Worm (Caenorhabditis elegans) whole organism, midembryonic: ENCODE measurements around the gene pho-7.

Experiments used
- T22C8.4 ChIP-seq: fragments of 200-800 bp; sonication (Bioruptor generic); IDR thresholded peaks from 2 replicates; pipeline ENCODE4 v1.3.6; 2022; ENCODE audit warnings: missing genetic modification characterization, missing compliant biosample characterization
- cog-1 ChIP-seq: sonication (generic microtip); optimal IDR thresholded peaks from 2 replicates; lab custom pipeline; 2016; ENCODE audit warnings: missing genetic modification characterization, missing compliant biosample characterization
- flt-1 ChIP-seq: fragments of 200-800 bp; sonication (Bioruptor generic); IDR thresholded peaks from 2 replicates; pipeline ENCODE4 v1.3.6; 2022; ENCODE audit warnings: missing genetic modification characterization, missing compliant biosample characterization
- klf-2 ChIP-seq: fragments of 200-800 bp; sonication (Bioruptor generic); conservative IDR thresholded peaks from 2 replicates; pipeline ENCODE4 v1.3.6; 2022; ENCODE audit warnings: missing genetic modification reagents, missing genetic modification characterization, missing compliant biosample characterization
- med-1 ChIP-seq: sonication (generic microtip); optimal IDR thresholded peaks from 2 replicates; lab custom pipeline; 2017; ENCODE audit warnings: missing genetic modification characterization, mild to moderate bottlenecking, missing compliant biosample characterization, antibody characterized with exemption, missing genetic modification reagents; ENCODE audit not compliant: insufficient read depth
- ref-1 ChIP-seq: fragments of 200-800 bp; sonication (Bioruptor generic); conservative IDR thresholded peaks from 2 replicates; pipeline ENCODE4 v1.3.6; 2022; ENCODE audit warnings: missing genetic modification reagents, missing genetic modification characterization, missing compliant biosample characterization
- tab-1 ChIP-seq: fragments of 200-800 bp; sonication (Bioruptor generic); IDR thresholded peaks from 2 replicates; pipeline ENCODE4 v1.3.6; 2022; ENCODE audit warnings: missing genetic modification characterization, missing compliant biosample characterization
- ztf-29 ChIP-seq: fragments of 200-800 bp; sonication (Bioruptor generic); IDR thresholded peaks from 2 replicates; pipeline ENCODE4 v1.3.6; 2022; ENCODE audit warnings: missing genetic modification reagents, missing genetic modification characterization, missing compliant biosample characterization

DNA sequence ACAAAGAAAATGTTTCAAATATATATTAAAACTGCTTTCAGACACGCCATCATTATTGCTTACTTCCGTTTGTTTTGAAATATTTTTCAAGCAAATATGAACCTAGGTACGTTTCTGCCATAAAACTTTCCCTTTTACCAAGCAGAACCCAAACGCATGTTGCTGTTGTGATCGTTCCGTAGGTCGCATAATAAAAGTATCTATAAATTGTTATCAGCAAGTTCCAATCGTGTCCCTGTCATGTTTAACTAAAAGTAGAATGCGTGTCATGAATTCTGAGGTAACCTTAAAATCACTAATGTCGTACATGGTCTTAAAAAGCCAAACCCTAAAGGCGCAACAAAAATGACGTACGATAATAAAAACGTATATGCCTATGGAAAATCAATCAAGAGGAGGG, 10.8 kb upstream of the pho-7 start:
- no peak for TF ChIP-seq cog-1 (tag; lab: Kevin White, UChicago)
- no peak for TF ChIP-seq med-1 (GFP tag; lab: Kevin White, UChicago)
- no peak for TF ChIP-seq ref-1 (GFP tag; lab: Robert Waterston, UW)
- TF ChIP-seq T22C8.4 (GFP tag; lab: Robert Waterston, UW), result no peak
- no peak for TF ChIP-seq klf-2 (GFP tag; lab: Robert Waterston, UW)
- no peak for TF ChIP-seq flt-1 (GFP tag; lab: Robert Waterston, UW)
- no peak for TF ChIP-seq ztf-29
- no peak for TF ChIP-seq tab-1 (GFP tag; lab: Robert Waterston, UW)
